Fruit fly (Drosophila melanogaster): ENCODE measurements around the gene CG32694.

The CG32694 gene

dm6 chrX:10016724-10017123 lies 27.2 kb downstream of the CG32694 start, which contains the start of gene Cht6:
Gene Cht6 (plus strand): TSS chrX:10016845.
- TF ChIP-seq zfh1 (GFP tag; IDR thresholded peaks at IDR 0.05), result no peak
- no peak for TF ChIP-seq CG8478 (optimal IDR thresholded peaks at IDR 0.05)
- no peak for TF ChIP-seq Mad (GFP tag; optimal IDR thresholded peaks at IDR 0.05)
- 0 out of 2 replicates have a peak, but pooled peaks have one; percentile 31 for TF ChIP-seq bowl (GFP tag; IDR thresholded peaks at IDR 0.05)
- TF ChIP-seq amos (GFP tag; IDR thresholded peaks at IDR 0.05; ENCODE audit: partially characterized antibody), result no peak
- TF ChIP-seq CG15514 (GFP tag; optimal IDR thresholded peaks at IDR 0.05), result no peak
- no peak for TF ChIP-seq CkIIα-i1 (GFP tag; IDR thresholded peaks at IDR 0.05)
- peak; percentile 27; the same call in 1 of the 2 replicates for TF ChIP-seq Drgx (GFP tag; IDR thresholded peaks at IDR 0.05)
- peak; percentile 89; the same call in 3 of the 4 replicates for TF ChIP-seq chinmo (GFP tag; IDR thresholded peaks at IDR 0.05; ENCODE audit: partially characterized antibody)
- TF ChIP-seq CG4360 (GFP tag; IDR thresholded peaks at IDR 0.05), result 0 out of 2 replicates have a peak, but pooled peaks have one; percentile 16
- TF ChIP-seq Deaf1 (tag; optimal IDR thresholded peaks at IDR 0.05), result no peak
- no peak for TF ChIP-seq bcd (GFP tag; optimal IDR thresholded peaks at IDR 0.05)
- no peak for TF ChIP-seq abd-A (tag; optimal IDR thresholded peaks at IDR 0.05)
- TF ChIP-seq CG11504 (tag; optimal IDR thresholded peaks at IDR 0.05), result peak; percentile 75
- 0 out of 3 replicates have a peak, but pooled peaks have one; percentile 9 for TF ChIP-seq Doc3 (GFP tag; IDR thresholded peaks at IDR 0.05; ENCODE audit: partially characterized antibody)
- TF ChIP-seq sqz (GFP tag; optimal IDR thresholded peaks at IDR 0.05), result peak; percentile 0
- TF ChIP-seq CG6175 (GFP tag; IDR thresholded peaks at IDR 0.05), result peak; percentile 74; the same call in 1 of the 3 replicates
- TF ChIP-seq vvl (GFP tag; IDR thresholded peaks at IDR 0.05), result 0 out of 2 replicates have a peak, but pooled peaks have one; percentile 23
- TF ChIP-seq nom (GFP tag; optimal IDR thresholded peaks at IDR 0.05), result peak; percentile 39
- TF ChIP-seq Jarid2 (GFP tag; optimal IDR thresholded peaks at IDR 0.05), result peak; percentile 33
- TF ChIP-seq CG30431 (GFP tag; optimal IDR thresholded peaks at IDR 0.05), result no peak

DNA sequence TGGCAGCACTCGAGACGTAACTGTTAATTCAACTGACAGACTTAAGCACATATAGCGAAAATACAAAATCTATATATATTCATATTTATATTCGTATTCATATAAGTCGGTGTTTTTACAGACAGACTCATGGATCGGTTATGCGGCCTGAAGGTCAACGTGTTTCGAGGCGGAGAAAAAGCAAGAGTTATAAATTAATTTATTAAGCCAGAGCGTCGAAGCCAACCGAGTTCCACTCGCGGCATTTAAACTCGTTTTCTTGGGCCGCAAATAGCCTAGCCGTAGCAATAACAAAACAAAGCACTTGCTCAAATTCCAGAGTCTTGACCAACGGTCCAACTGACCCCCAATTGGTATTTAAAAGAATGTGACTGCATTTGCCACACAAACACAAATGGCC lies 31.4 kb downstream of the CG32694 start:
- TF ChIP-seq ewg (GFP tag; optimal IDR thresholded peaks at IDR 0.05) (no peak), chinmo (GFP tag; IDR thresholded peaks at IDR 0.05; ENCODE audit: partially characterized antibody) (0 out of 4 replicates have a peak, but pooled peaks have one; percentile 57), CG15269 (tag; optimal IDR thresholded peaks at IDR 0.05) (peak; percentile 28), sd (tag; optimal IDR thresholded peaks at IDR 0.05) (peak; percentile 72), unpg (GFP tag; optimal IDR thresholded peaks at IDR 0.05) (no peak)

dm6 chrX:10021809-10022208 lies 32.3 kb downstream of the CG32694 start:
- TF ChIP-seq CG30431 (GFP tag; optimal IDR thresholded peaks at IDR 0.05) (no peak), sd (tag; optimal IDR thresholded peaks at IDR 0.05) (no peak), HmgZ (tag; optimal IDR thresholded peaks at IDR 0.05) (no peak), CG1792 (GFP tag; optimal IDR thresholded peaks at IDR 0.05) (no peak), pros (GFP tag; optimal IDR thresholded peaks at IDR 0.05) (peak; percentile 22), CG3838 (GFP tag; optimal IDR thresholded peaks at IDR 0.05) (no peak), nom (GFP tag; optimal IDR thresholded peaks at IDR 0.05) (peak; percentile 79), CG14050 (GFP tag; IDR thresholded peaks at IDR 0.05) (no peak), CG31388 (GFP tag; optimal IDR thresholded peaks at IDR 0.05) (no peak), CG6854 (GFP tag; optimal IDR thresholded peaks at IDR 0.05) (no peak), HLH3B (GFP tag; IDR thresholded peaks at IDR 0.05) (no peak), Med (GFP tag) (no peak), Taf1 (GFP tag; IDR thresholded peaks at IDR 0.05) (no peak), Ets65A (GFP tag) (peak; percentile 52), Usf (GFP tag; optimal IDR thresholded peaks at IDR 0.05) (no peak), maf-S (GFP tag; optimal IDR thresholded peaks at IDR 0.05) (no peak), slbo (GFP tag; IDR thresholded peaks at IDR 0.05) (no peak), unpg (GFP tag; optimal IDR thresholded peaks at IDR 0.05) (no peak), kay (GFP tag; optimal IDR thresholded peaks at IDR 0.05) (no peak), scrt (GFP tag; optimal IDR thresholded peaks at IDR 0.05) (no peak), CG8765 (GFP tag; IDR thresholded peaks at IDR 0.05) (no peak), CG12769 (tag; optimal IDR thresholded peaks at IDR 0.05) (no peak), bab2 (GFP tag; optimal IDR thresholded peaks at IDR 0.05) (no peak), CG9609 (GFP tag; optimal IDR thresholded peaks at IDR 0.05) (no peak), HmgD (GFP tag; optimal IDR thresholded peaks at IDR 0.05) (no peak), corto (GFP tag; optimal IDR thresholded peaks at IDR 0.05) (no peak), CG43689 (GFP tag; IDR thresholded peaks at IDR 0.05) (no peak), CG3065 (GFP tag; optimal IDR thresholded peaks at IDR 0.05) (no peak)
